Fruit fly (Drosophila melanogaster): ENCODE measurements around the gene CG43057.

dm6 chr2L:8274958-8275584, 31.3 kb upstream of the CG43057 start:
- TF ChIP-seq CG6683 (GFP tag; optimal IDR thresholded peaks at IDR 0.05) (peak; percentile 8), CG4328 (GFP tag; optimal IDR thresholded peaks at IDR 0.05) (no peak), Jarid2 (GFP tag; optimal IDR thresholded peaks at IDR 0.05) (peak; percentile 20), kni (GFP tag; optimal IDR thresholded peaks at IDR 0.05) (no peak), abd-A (tag; optimal IDR thresholded peaks at IDR 0.05) (no peak), Drgx (GFP tag; IDR thresholded peaks at IDR 0.05) (peak; percentile 77), Aef1 (GFP tag; IDR thresholded peaks at IDR 0.05) (no peak), CG5245 (GFP tag; optimal IDR thresholded peaks at IDR 0.05) (peak; percentile 4), Oli (tag; optimal IDR thresholded peaks at IDR 0.05) (peak; percentile 76), CG9932 (GFP tag; IDR thresholded peaks at IDR 0.05) (no peak), az2 (GFP tag; optimal IDR thresholded peaks at IDR 0.05) (peak; percentile 51)

Data from whole organism, embryonic.